Fruit fly (Drosophila melanogaster) whole organism, embryonic: ENCODE measurements around the gene CG10435.

Source experiments
- Atf6 ChIP-seq: fragments of 200-800 bp; sonication (Bioruptor generic); IDR thresholded peaks from 2 replicates; pipeline ENCODE4 v1.3.6; 2022; ENCODE audit warnings: missing biosample characterization, missing genetic modification characterization
- Bgb ChIP-seq: fragments of 200-800 bp; sonication (Bioruptor generic); IDR thresholded peaks from 2 replicates; pipeline ENCODE4 v1.3.6; 2022; ENCODE audit warnings: missing biosample characterization, missing genetic modification characterization; ENCODE audit not compliant: partially characterized antibody
- CG10321 ChIP-seq: fragments of 200-800 bp; sonication (Bioruptor generic); IDR thresholded peaks from 2 replicates; pipeline ENCODE4 v1.3.6; 2022; ENCODE audit warnings: missing biosample characterization, missing genetic modification characterization
- CG10565 ChIP-seq: fragments of 200-800 bp; sonication (Bioruptor generic); optimal IDR thresholded peaks from 3 replicates; lab custom pipeline; 2016; ENCODE audit warnings: missing biosample characterization, mild to moderate bottlenecking, missing genetic modification characterization
- CG10959 ChIP-seq: fragments of 200-800 bp; sonication (Bioruptor generic); IDR thresholded peaks from 2 replicates; pipeline ENCODE4 v1.3.6; 2022; ENCODE audit warnings: missing biosample characterization, missing genetic modification characterization
- CG11093 ChIP-seq: fragments of 200-800 bp; sonication (Bioruptor generic); IDR thresholded peaks from 3 replicates; pipeline ENCODE4 v1.3.6; 2022; ENCODE audit warnings: missing biosample characterization, missing genetic modification characterization
- CG11247 ChIP-seq: fragments of 200-800 bp; sonication (Bioruptor generic); IDR thresholded peaks from 2 replicates; pipeline ENCODE4 v1.3.6; 2022; ENCODE audit warnings: missing biosample characterization, missing genetic modification characterization
- CG11504 ChIP-seq: fragments of 200-800 bp; sonication (Bioruptor generic); optimal IDR thresholded peaks from 3 replicates; lab custom pipeline; 2019; ENCODE audit warnings: missing biosample characterization, mild to moderate bottlenecking, missing genetic modification characterization, moderate library complexity
- CG15514 ChIP-seq: fragments of 200-800 bp; sonication (Bioruptor generic); optimal IDR thresholded peaks from 3 replicates; lab custom pipeline; 2017; ENCODE audit warnings: missing biosample characterization, missing genetic modification characterization, mild to moderate bottlenecking, moderate library complexity, missing genetic modification reagents
- CG1603 ChIP-seq: fragments of 200-800 bp; sonication (Bioruptor generic); optimal IDR thresholded peaks from 2 replicates; lab custom pipeline; 2019; ENCODE audit warnings: missing biosample characterization, mild to moderate bottlenecking, missing genetic modification characterization, moderate library complexity
- CG16813 ChIP-seq: fragments of 200-800 bp; sonication (Bioruptor generic); IDR thresholded peaks from 3 replicates; pipeline ENCODE4 v1.3.6; 2022; ENCODE audit warnings: missing biosample characterization, missing genetic modification characterization; ENCODE audit not compliant: partially characterized antibody
- CG17186 ChIP-seq: fragments of 200-800 bp; sonication (Bioruptor generic); optimal IDR thresholded peaks from 3 replicates; lab custom pipeline; 2017; ENCODE audit warnings: missing biosample characterization, missing genetic modification reagents, missing genetic modification characterization
- CG17328 ChIP-seq: fragments of 200-800 bp; sonication (Bioruptor generic); IDR thresholded peaks from 2 replicates; pipeline ENCODE4 v1.3.6; 2022; ENCODE audit warnings: missing biosample characterization, missing genetic modification characterization
- CG17361 ChIP-seq: fragments of 200-800 bp; sonication (Bioruptor generic); IDR thresholded peaks from 3 replicates; pipeline ENCODE4 v1.3.6; 2022; ENCODE audit warnings: missing biosample characterization, missing genetic modification characterization
- CG18262 ChIP-seq: fragments of 200-800 bp; optimal IDR thresholded peaks from 3 replicates; lab custom pipeline; 2019; ENCODE audit warnings: missing biosample characterization, mild to moderate bottlenecking, missing genetic modification characterization, moderate library complexity
- CG2120 ChIP-seq: fragments of 200-800 bp; sonication (Bioruptor generic); optimal IDR thresholded peaks from 3 replicates; lab custom pipeline; 2016; ENCODE audit warnings: missing biosample characterization, missing genetic modification characterization
- CG2199 ChIP-seq: fragments of 200-800 bp; sonication (Bioruptor generic); IDR thresholded peaks from 3 replicates; pipeline ENCODE4 v1.3.6; 2022; ENCODE audit warnings: missing biosample characterization, missing genetic modification characterization
- CG32772 ChIP-seq: fragments of 200-800 bp; sonication (Bioruptor generic); IDR thresholded peaks from 2 replicates; pipeline ENCODE4 v1.3.6; 2022; ENCODE audit warnings: missing biosample characterization, missing genetic modification characterization
- CG4282 ChIP-seq: fragments of 200-800 bp; sonication (Bioruptor generic); optimal IDR thresholded peaks from 2 replicates; lab custom pipeline; 2016; ENCODE audit warnings: missing biosample characterization, missing genetic modification characterization
- CG4328 ChIP-seq: fragments of 200-800 bp; sonication (Bioruptor generic); optimal IDR thresholded peaks from 3 replicates; lab custom pipeline; 2017; ENCODE audit warnings: missing biosample characterization, missing genetic modification reagents, missing genetic modification characterization
- CG4707 ChIP-seq: fragments of 200-800 bp; sonication (Bioruptor generic); optimal IDR thresholded peaks from 2 replicates; lab custom pipeline; 2018; ENCODE audit warnings: missing biosample characterization, mild to moderate bottlenecking, missing genetic modification characterization, moderate library complexity
- CG5180 ChIP-seq: fragments of 200-800 bp; sonication (Bioruptor generic); optimal IDR thresholded peaks from 3 replicates; lab custom pipeline; 2017; ENCODE audit warnings: missing biosample characterization, missing genetic modification characterization, mild to moderate bottlenecking, moderate library complexity, missing genetic modification reagents
- CG5245 ChIP-seq: fragments of 200-800 bp; sonication (Bioruptor generic); optimal IDR thresholded peaks from 3 replicates; lab custom pipeline; 2016; ENCODE audit warnings: missing biosample characterization, missing genetic modification characterization
- CG7928 ChIP-seq: fragments of 200-800 bp; sonication (Bioruptor generic); optimal IDR thresholded peaks from 2 replicates; lab custom pipeline; 2017; ENCODE audit warnings: missing biosample characterization, mild to moderate bottlenecking, missing genetic modification characterization
- Doc2 ChIP-seq: fragments of 200-800 bp; sonication (Bioruptor generic); IDR thresholded peaks from 2 replicates; pipeline ENCODE4 v1.3.6; 2022; ENCODE audit warnings: missing biosample characterization, missing genetic modification characterization
- Drgx ChIP-seq: fragments of 200-800 bp; sonication (Bioruptor generic); IDR thresholded peaks from 2 replicates; pipeline ENCODE4 v1.3.6; 2022; ENCODE audit warnings: missing biosample characterization, missing genetic modification characterization
- Fer3 ChIP-seq: fragments of 200-800 bp; sonication (Bioruptor generic); optimal IDR thresholded peaks from 2 replicates; lab custom pipeline; 2018; ENCODE audit warnings: missing biosample characterization, mild to moderate bottlenecking, missing genetic modification characterization, moderate library complexity
- HLH54F ChIP-seq: fragments of 200-800 bp; sonication (Bioruptor generic); optimal IDR thresholded peaks from 3 replicates; lab custom pipeline; 2016; ENCODE audit warnings: missing biosample characterization, missing genetic modification characterization
- HmgD ChIP-seq: fragments of 200-800 bp; sonication (Bioruptor generic); optimal IDR thresholded peaks from 3 replicates; lab custom pipeline; 2016; ENCODE audit warnings: missing biosample characterization, missing genetic modification characterization
- Lpt ChIP-seq: fragments of >200 bp; optimal IDR thresholded peaks from 2 replicates; lab custom pipeline; 2018; ENCODE audit warnings: missing biosample characterization, missing genetic modification characterization
- Meics ChIP-seq: fragments of 200-800 bp; sonication (Bioruptor generic); optimal IDR thresholded peaks from 2 replicates; lab custom pipeline; 2017; ENCODE audit warnings: missing biosample characterization, mild to moderate bottlenecking, missing genetic modification characterization
- Mes4 ChIP-seq: fragments of 200-800 bp; sonication (Bioruptor generic); optimal IDR thresholded peaks from 2 replicates; lab custom pipeline; 2016; ENCODE audit warnings: missing biosample characterization, missing genetic modification characterization
- Myb ChIP-seq: fragments of 200-800 bp; sonication (Bioruptor generic); optimal IDR thresholded peaks from 2 replicates; lab custom pipeline; 2016; ENCODE audit warnings: missing biosample characterization, missing genetic modification characterization
- Optix ChIP-seq: fragments of 200-800 bp; sonication (Bioruptor generic); IDR thresholded peaks from 3 replicates; pipeline ENCODE4 v1.3.6; 2022; ENCODE audit warnings: missing biosample characterization, missing genetic modification characterization
- Sox102F ChIP-seq: fragments of 200-800 bp; sonication (Bioruptor generic); optimal IDR thresholded peaks from 2 replicates; lab custom pipeline; 2018; ENCODE audit warnings: missing biosample characterization, mild to moderate bottlenecking, missing genetic modification characterization, moderate library complexity
- Sry-δ ChIP-seq: fragments of 200-800 bp; sonication (Bioruptor generic); optimal IDR thresholded peaks from 2 replicates; lab custom pipeline; 2016; ENCODE audit warnings: missing biosample characterization, missing genetic modification characterization
- bsh ChIP-seq, 2 experiments: fragments of 200-800 bp; sonication (Bioruptor generic); optimal IDR thresholded peaks; 2 replicates each; lab custom pipeline; 2017 to 2018; ENCODE audit warnings: mild to moderate bottlenecking in 2 of 2, missing biosample characterization in 2 of 2, missing genetic modification characterization in 2 of 2, moderate library complexity in 1 of 2
- chm ChIP-seq: fragments of 200-800 bp; sonication (Bioruptor generic); IDR thresholded peaks from 2 replicates; pipeline ENCODE4 v1.3.6; 2022; ENCODE audit warnings: missing biosample characterization, missing genetic modification characterization
- crol ChIP-seq: fragments of 200-800 bp; sonication (Bioruptor generic); IDR thresholded peaks from 2 replicates; pipeline ENCODE4 v1.3.6; 2022; ENCODE audit warnings: missing biosample characterization, missing genetic modification characterization
- emc ChIP-seq: fragments of 200-800 bp; sonication (Bioruptor generic); optimal IDR thresholded peaks from 2 replicates; lab custom pipeline; 2016; ENCODE audit warnings: missing biosample characterization, missing genetic modification characterization
- fd102C ChIP-seq: fragments of 200-800 bp; sonication (Bioruptor generic); optimal IDR thresholded peaks from 2 replicates; lab custom pipeline; 2018; ENCODE audit warnings: missing biosample characterization, mild to moderate bottlenecking, missing genetic modification characterization, moderate library complexity
- fru ChIP-seq: fragments of >200 bp; optimal IDR thresholded peaks from 2 replicates; lab custom pipeline; 2017
- hth ChIP-seq: fragments of >200 bp; optimal IDR thresholded peaks from 2 replicates; lab custom pipeline; 2017; ENCODE audit warnings: inconsistent platforms
- inv ChIP-seq: fragments of 200-800 bp; sonication (Bioruptor generic); IDR thresholded peaks from 2 replicates; pipeline ENCODE4 v1.3.6; 2022; ENCODE audit warnings: missing biosample characterization, missing genetic modification characterization; ENCODE audit not compliant: partially characterized antibody
- ken ChIP-seq: fragments of 200-800 bp; sonication (Bioruptor generic); IDR thresholded peaks from 3 replicates; pipeline ENCODE4 v1.3.6; 2022; ENCODE audit warnings: missing biosample characterization, missing genetic modification characterization
- knrl ChIP-seq: fragments of 200-800 bp; sonication (Bioruptor generic); IDR thresholded peaks from 3 replicates; pipeline ENCODE4 v1.3.6; 2022; ENCODE audit warnings: missing biosample characterization, missing genetic modification characterization; ENCODE audit not compliant: partially characterized antibody
- nom ChIP-seq: fragments of 200-800 bp; sonication (Bioruptor generic); optimal IDR thresholded peaks from 2 replicates; lab custom pipeline; 2017; ENCODE audit warnings: missing biosample characterization, missing genetic modification characterization, mild to moderate bottlenecking, moderate library complexity, missing genetic modification reagents
- psq ChIP-seq: fragments of 200-800 bp; sonication (Bioruptor generic); optimal IDR thresholded peaks from 2 replicates; lab custom pipeline; 2017; ENCODE audit warnings: missing biosample characterization, missing genetic modification characterization
- stc ChIP-seq: fragments of 200-800 bp; sonication (Bioruptor generic); IDR thresholded peaks from 2 replicates; pipeline ENCODE4 v1.3.6; 2022; ENCODE audit warnings: missing biosample characterization, missing genetic modification characterization
- tap ChIP-seq: fragments of 200-800 bp; optimal IDR thresholded peaks from 3 replicates; lab custom pipeline; 2019; ENCODE audit warnings: missing biosample characterization, mild to moderate bottlenecking, missing genetic modification characterization, moderate library complexity
- tll ChIP-seq, 2 experiments: fragments of 200-800 bp in 1 of 2; fragments of >200 bp in 1 of 2; sonication (Bioruptor generic) in 1 of 2; optimal IDR thresholded peaks; 2 replicates each; lab custom pipeline; 2017 to 2019; ENCODE audit warnings: missing biosample characterization in 2 of 2, missing genetic modification characterization in 2 of 2, mild to moderate bottlenecking in 1 of 2, moderate library complexity in 1 of 2

Gene CG10435

dm6 chr3R:8009080-8009620 is 3.9 kb downstream of the CG10435 start, which contains the start of the genes CG11052 and CG3223 (continued):
- TF ChIP-seq Optix (GFP tag; lab: Robert Waterston, UW) = no peak
- no peak for TF ChIP-seq fd102C
- no peak for TF ChIP-seq CG4282 (GFP tag; lab: Kevin White, UChicago)
- TF ChIP-seq stc = no peak
- TF ChIP-seq crol (GFP tag; lab: Robert Waterston, UW) = no peak
- peak; percentile 3 for TF ChIP-seq CG18262 (tag; lab: Kevin White, UChicago)
- peak; percentile 68 for TF ChIP-seq Bgb
- TF ChIP-seq Sox102F (GFP tag; lab: Kevin White, UChicago) = no peak
- 0 out of 3 replicates have a peak, but pooled peaks have one; percentile 17 for TF ChIP-seq CG17361
- TF ChIP-seq CG16813 (GFP tag; lab: Robert Waterston, UW) = no peak
- TF ChIP-seq CG5245 = no peak
- no peak for TF ChIP-seq fru (lab: Kevin White, UChicago)
- TF ChIP-seq psq (GFP tag; lab: Kevin White, UChicago) = no peak
- TF ChIP-seq CG2120 (GFP tag; lab: Kevin White, UChicago) = peak; percentile 50
- TF ChIP-seq Atf6 (GFP tag; lab: Robert Waterston, UW) = no peak
- no peak for TF ChIP-seq CG11504 (tag; lab: Kevin White, UChicago)
- TF ChIP-seq tll (GFP tag; optimal IDR thresholded peaks at IDR 0.05; lab: Kevin White, UChicago) = no peak
- no peak for TF ChIP-seq chm (GFP tag; lab: Robert Waterston, UW)
- TF ChIP-seq Drgx (GFP tag; lab: Robert Waterston, UW) = no peak
- TF ChIP-seq HmgD = no peak
- TF ChIP-seq CG11093 (GFP tag; lab: Robert Waterston, UW) = no peak
- TF ChIP-seq CG2199 (GFP tag; lab: Robert Waterston, UW) = no peak
- no peak for TF ChIP-seq CG10321 (GFP tag; lab: Robert Waterston, UW)
- no peak for TF ChIP-seq CG17186
- TF ChIP-seq CG1603 (tag; lab: Kevin White, UChicago) = peak; percentile 48
- no peak for TF ChIP-seq CG4707 (GFP tag; lab: Kevin White, UChicago)
- TF ChIP-seq tap (tag; lab: Kevin White, UChicago) = no peak
- no peak for TF ChIP-seq CG17328 (GFP tag; lab: Robert Waterston, UW)
- peak; percentile 45 for TF ChIP-seq Meics (GFP tag; lab: Kevin White, UChicago)
- TF ChIP-seq CG10565 (GFP tag; lab: Kevin White, UChicago) = no peak
- TF ChIP-seq CG15514 (GFP tag; lab: Kevin White, UChicago) = peak; percentile 99
- TF ChIP-seq Fer3 = no peak
- TF ChIP-seq nom (GFP tag; lab: Kevin White, UChicago) = peak; percentile 46
- TF ChIP-seq HLH54F = no peak
- no peak for TF ChIP-seq CG7928
- 0 out of 3 replicates have a peak, but pooled peaks have one; percentile 22 for TF ChIP-seq knrl (GFP tag; lab: Robert Waterston, UW)
- TF ChIP-seq inv = peak; percentile 12; the same call in 1 of the 2 replicates
- no peak for TF ChIP-seq bsh (GFP tag; optimal IDR thresholded peaks at IDR 0.05; lab: Kevin White, UChicago)
- no peak for TF ChIP-seq CG32772 (GFP tag; lab: Robert Waterston, UW)
- no peak for TF ChIP-seq CG10959 (GFP tag; lab: Robert Waterston, UW)
- TF ChIP-seq Doc2 (GFP tag; lab: Robert Waterston, UW) = no peak
- no peak for TF ChIP-seq CG4328 (GFP tag; lab: Kevin White, UChicago)
- no peak for TF ChIP-seq Lpt (GFP tag; lab: Kevin White, UChicago)
- TF ChIP-seq CG11247 (GFP tag; lab: Robert Waterston, UW) = no peak
- TF ChIP-seq hth (lab: Kevin White, UChicago) = no peak
- TF ChIP-seq Mes4 (GFP tag; lab: Kevin White, UChicago) = no peak
- TF ChIP-seq emc (GFP tag; lab: Kevin White, UChicago) = no peak
- TF ChIP-seq ken = no peak
- TF ChIP-seq Sry-δ = peak; percentile 63
- TF ChIP-seq CG5180 (GFP tag; lab: Kevin White, UChicago) = no peak
- peak; percentile 55 for TF ChIP-seq Myb (GFP tag; lab: Kevin White, UChicago)
